Fruit fly (Drosophila melanogaster) whole organism, pupa: ENCODE measurements around the gene rho-6.

Source experiments
- CG10348 ChIP-seq: fragments of 200-800 bp; sonication (Bioruptor generic); IDR thresholded peaks from 2 replicates; pipeline ENCODE4 v1.3.6; 2022; ENCODE audit warnings: missing biosample characterization, missing genetic modification characterization
- CG12605 ChIP-seq: fragments of 200-800 bp; sonication (Bioruptor generic); IDR thresholded peaks from 2 replicates; pipeline ENCODE4 v1.3.6; 2022; ENCODE audit warnings: missing biosample characterization, missing genetic modification characterization
- CG13204 ChIP-seq: fragments of 200-800 bp; sonication (Bioruptor generic); optimal IDR thresholded peaks from 2 replicates; lab custom pipeline; 2018; ENCODE audit warnings: missing biosample characterization, mild to moderate bottlenecking, missing genetic modification characterization, moderate library complexity
- CG14655 ChIP-seq: fragments of 200-800 bp; sonication (Bioruptor generic); optimal IDR thresholded peaks from 3 replicates; lab custom pipeline; 2017; ENCODE audit warnings: mild to moderate bottlenecking, missing biosample characterization, missing genetic modification reagents, missing genetic modification characterization
- CG15710 ChIP-seq: fragments of 200-800 bp; sonication (Bioruptor generic); optimal IDR thresholded peaks from 2 replicates; lab custom pipeline; 2018; ENCODE audit warnings: missing biosample characterization, mild to moderate bottlenecking, missing genetic modification characterization, moderate library complexity
- CG17806 ChIP-seq: fragments of 200-800 bp; sonication (Bioruptor generic); optimal IDR thresholded peaks from 2 replicates; lab custom pipeline; 2018; ENCODE audit warnings: missing biosample characterization, mild to moderate bottlenecking, missing genetic modification characterization, moderate library complexity
- CG32121 ChIP-seq: fragments of 200-800 bp; sonication (Bioruptor generic); IDR thresholded peaks from 2 replicates; pipeline ENCODE4 v1.3.6; 2022; ENCODE audit warnings: missing biosample characterization, missing genetic modification characterization
- CG34367 ChIP-seq: fragments of 200-800 bp; sonication (Bioruptor generic); optimal IDR thresholded peaks from 2 replicates; lab custom pipeline; 2018; ENCODE audit warnings: missing biosample characterization, mild to moderate bottlenecking, missing genetic modification characterization
- CG4496 ChIP-seq: fragments of 200-800 bp; sonication (Bioruptor generic); IDR thresholded peaks from 3 replicates; pipeline ENCODE4 v1.3.6; 2022; ENCODE audit warnings: missing biosample characterization, missing genetic modification characterization
- CG8159 ChIP-seq: fragments of 200-800 bp; sonication (Bioruptor generic); optimal IDR thresholded peaks from 3 replicates; lab custom pipeline; 2018; ENCODE audit warnings: missing biosample characterization, mild to moderate bottlenecking, missing genetic modification characterization, moderate library complexity
- CG8301 ChIP-seq: fragments of 200-800 bp; sonication (Bioruptor generic); optimal IDR thresholded peaks from 2 replicates; lab custom pipeline; 2018; ENCODE audit warnings: missing biosample characterization, mild to moderate bottlenecking, missing genetic modification characterization
- CG9948 ChIP-seq: fragments of 200-800 bp; sonication (Bioruptor generic); optimal IDR thresholded peaks from 2 replicates; lab custom pipeline; 2018; ENCODE audit warnings: missing biosample characterization, mild to moderate bottlenecking, missing genetic modification characterization, moderate library complexity
- D1 ChIP-seq: fragments of 200-800 bp; sonication (Bioruptor generic); optimal IDR thresholded peaks from 2 replicates; lab custom pipeline; 2018; ENCODE audit warnings: missing biosample characterization, mild to moderate bottlenecking, missing genetic modification characterization, moderate library complexity
- EcR ChIP-seq: fragments of 200-800 bp; sonication (Bioruptor generic); optimal IDR thresholded peaks from 3 replicates; lab custom pipeline; 2019; ENCODE audit warnings: missing biosample characterization, missing genetic modification characterization, mild to moderate bottlenecking, moderate library complexity, missing genetic modification reagents
- Ets98B ChIP-seq: fragments of 200-800 bp; sonication (Bioruptor generic); IDR thresholded peaks from 2 replicates; pipeline ENCODE4 v1.3.6; 2022; ENCODE audit warnings: missing biosample characterization, missing genetic modification characterization
- Pif1A ChIP-seq: fragments of 200-800 bp; sonication (Bioruptor generic); optimal IDR thresholded peaks from 3 replicates; lab custom pipeline; 2016; ENCODE audit warnings: missing biosample characterization, missing genetic modification characterization
- Pif1B ChIP-seq: fragments of 200-800 bp; sonication (Bioruptor generic); optimal IDR thresholded peaks from 3 replicates; lab custom pipeline; 2016; ENCODE audit warnings: missing biosample characterization, missing genetic modification characterization
- Snoo ChIP-seq: fragments of 200-800 bp; sonication (Bioruptor generic); optimal IDR thresholded peaks from 3 replicates; lab custom pipeline; 2017; ENCODE audit warnings: missing biosample characterization, mild to moderate bottlenecking, missing genetic modification characterization, inconsistent platforms
- fd96Ca ChIP-seq: fragments of 200-800 bp; sonication (Bioruptor generic); IDR thresholded peaks from 3 replicates; pipeline ENCODE4 v1.3.6; 2022; ENCODE audit warnings: missing biosample characterization, missing genetic modification characterization
- gl ChIP-seq: fragments of 200-800 bp; sonication (Bioruptor generic); optimal IDR thresholded peaks from 2 replicates; lab custom pipeline; 2018; ENCODE audit warnings: missing biosample characterization, mild to moderate bottlenecking, missing genetic modification characterization
- rn ChIP-seq: fragments of 200-800 bp; sonication (Bioruptor generic); IDR thresholded peaks from 2 replicates; pipeline ENCODE4 v1.3.6; 2022; ENCODE audit warnings: missing biosample characterization, missing genetic modification characterization

Gene rho-6

dm6 chr2L:12103231-12104210 lies 29.7 kb downstream of the rho-6 start, which contains the start of the genes Patsas and ThrRS:
Gene Patsas, minus strand, starts transcription at chr2L:12103285.
Gene ThrRS, plus strand, starts transcription at chr2L:12103751.
- no peak for TF ChIP-seq Pif1A (GFP tag; lab: Kevin White, UChicago)
- TF ChIP-seq rn (GFP tag; lab: Robert Waterston, UW): peak; percentile 65
- TF ChIP-seq D1 (tag; lab: Kevin White, UChicago): no peak
- no peak for TF ChIP-seq gl
- TF ChIP-seq CG15710 (tag; lab: Kevin White, UChicago): peak; percentile 80
- peak; percentile 92 for TF ChIP-seq CG4496
- TF ChIP-seq CG13204: no peak
- TF ChIP-seq Pif1B (GFP tag; lab: Kevin White, UChicago): no peak
- peak; percentile 82 for TF ChIP-seq CG8159 (tag; lab: Kevin White, UChicago)
- no peak for TF ChIP-seq EcR (GFP tag; lab: Kevin White, UChicago)
- no peak for TF ChIP-seq CG14655 (GFP tag; lab: Kevin White, UChicago)
- TF ChIP-seq fd96Ca (GFP tag; lab: Robert Waterston, UW): peak; percentile 38; the same call in 2 of the 3 replicates
- peak; percentile 60 for TF ChIP-seq CG10348
- TF ChIP-seq CG12605: peak; percentile 71
- TF ChIP-seq Ets98B (GFP tag; lab: Robert Waterston, UW): peak; percentile 87
- TF ChIP-seq Snoo (tag; lab: Kevin White, UChicago): peak; percentile 76
- peak; percentile 80 for TF ChIP-seq CG9948 (tag; lab: Kevin White, UChicago)
- peak; percentile 74 for TF ChIP-seq CG34367 (tag; lab: Kevin White, UChicago)
- TF ChIP-seq CG32121 (GFP tag; lab: Robert Waterston, UW): peak; percentile 80; the same call in 1 of the 2 replicates
- TF ChIP-seq CG17806 (tag; lab: Kevin White, UChicago): peak; percentile 81
- TF ChIP-seq CG8301 (tag; lab: Kevin White, UChicago): peak; percentile 73

DNA sequence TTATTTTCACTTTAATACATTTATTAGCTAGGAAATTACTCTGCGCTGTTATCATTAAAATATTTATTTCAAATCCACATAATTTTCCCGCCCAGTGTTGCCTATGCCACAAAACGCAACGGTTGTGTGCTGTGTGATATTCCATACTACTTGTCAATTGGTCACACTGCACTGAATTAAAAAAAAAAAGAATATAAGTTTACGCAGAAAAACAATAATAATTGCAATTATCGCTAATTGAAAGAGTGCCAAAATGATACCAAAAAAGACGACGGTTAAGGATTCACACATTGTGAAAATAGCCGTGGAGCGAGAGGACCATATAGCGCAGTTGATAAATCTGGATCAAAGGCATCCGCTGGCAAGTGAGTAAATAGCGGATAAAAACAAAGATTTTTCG lies 35.5 kb downstream of the rho-6 start, which contains the start of gene Ced-12:
TSS of gene Ced-12 (plus strand) at position 141 of the 400 bp plus-strand sequence.
- TF ChIP-seq CG12605 (no peak; the same call in 1 of the 2 replicates), rn (GFP tag; lab: Robert Waterston, UW) (0 out of 2 replicates have a peak, but pooled peaks have one; percentile 16), Ets98B (GFP tag; lab: Robert Waterston, UW) (no peak), CG4496 (peak; percentile 52; the same call in 1 of the 3 replicates)

- TF ChIP-seq CG32121 (GFP tag; lab: Robert Waterston, UW) (no peak), CG34367 (tag; lab: Kevin White, UChicago) (no peak), Snoo (tag; lab: Kevin White, UChicago) (no peak), CG4496 (no peak), CG9948 (tag; lab: Kevin White, UChicago) (no peak), CG15710 (tag; lab: Kevin White, UChicago) (no peak), CG17806 (tag; lab: Kevin White, UChicago) (no peak), Pif1B (GFP tag; lab: Kevin White, UChicago) (no peak), CG8301 (tag; lab: Kevin White, UChicago) (no peak), Ets98B (GFP tag; lab: Robert Waterston, UW) (no peak), Pif1A (GFP tag; lab: Kevin White, UChicago) (no peak), CG13204 (no peak), CG12605 (no peak), CG10348 (no peak), rn (GFP tag; lab: Robert Waterston, UW) (no peak), CG8159 (tag; lab: Kevin White, UChicago) (no peak)
- TF ChIP-seq, all 21 proteins: peak for 0
These were observed 36.8 kb downstream of the rho-6 start, which contains the start of the genes CG6712 and Mt2 for dm6 chr2L:12096396-12096813. Gene CG6712, minus strand, starts transcription at chr2L:12096511. Gene Mt2, plus strand, starts transcription at chr2L:12096525.

dm6 chr2L:12093652-12094051 lies 39.6 kb downstream of the rho-6 start:
- no peak for TF ChIP-seq CG9948 (tag; lab: Kevin White, UChicago)
- TF ChIP-seq gl: no peak
- no peak for TF ChIP-seq CG15710 (tag; lab: Kevin White, UChicago)
- no peak for TF ChIP-seq Pif1B (GFP tag; lab: Kevin White, UChicago)
- no peak for TF ChIP-seq CG10348
- TF ChIP-seq fd96Ca (GFP tag; lab: Robert Waterston, UW): no peak
- no peak for TF ChIP-seq CG8301 (tag; lab: Kevin White, UChicago)
- no peak for TF ChIP-seq CG17806 (tag; lab: Kevin White, UChicago)
- no peak for TF ChIP-seq rn (GFP tag; lab: Robert Waterston, UW)
- TF ChIP-seq EcR (GFP tag; lab: Kevin White, UChicago): no peak
- no peak for TF ChIP-seq CG34367 (tag; lab: Kevin White, UChicago)
- no peak for TF ChIP-seq Ets98B (GFP tag; lab: Robert Waterston, UW)
- TF ChIP-seq D1 (tag; lab: Kevin White, UChicago): no peak
- TF ChIP-seq CG14655 (GFP tag; lab: Kevin White, UChicago): no peak

- TF ChIP-seq CG12605: no peak
These were observed 40.5 kb downstream of the rho-6 start for dm6 chr2L:12092719-12093118.
